Worm (Caenorhabditis elegans) whole organism, L4/young adult: ENCODE measurements around the gene C08D8.1.

Experiments
- W03F9.2 ChIP-seq: fragments of 150-350 bp; optimal IDR thresholded peaks from 2 replicates; lab custom pipeline; 2014; ENCODE audit warnings: missing biosample characterization, missing genetic modification characterization
- dao-5 ChIP-seq: sonication (generic microtip); optimal IDR thresholded peaks from 2 replicates; lab custom pipeline; 2016; ENCODE audit warnings: missing genotype, missing genetic modification characterization, moderate library complexity, missing compliant biosample characterization
- him-1 ChIP-seq: sonication (generic microtip); optimal IDR thresholded peaks from 2 replicates; lab custom pipeline; 2016; ENCODE audit warnings: missing genotype, missing genetic modification reagents, missing genetic modification characterization, missing compliant biosample characterization

ce11 chrV:8325906-8326305, 19.7 kb upstream of the C08D8.1 start:
- TF ChIP-seq dao-5 (tag; lab: Kevin White, UChicago) (no peak), him-1 (tag; lab: Kevin White, UChicago) (no peak), W03F9.2 (no peak)
